Worm (Caenorhabditis elegans) whole organism, L4 larva: Measurements from ENCODE around the gene srbc-68.

Source experiments
- ceh-62 ChIP-seq: sonication (generic microtip); optimal IDR thresholded peaks from 2 replicates; lab custom pipeline; 2017; ENCODE audit warnings: missing biosample characterization, missing genetic modification characterization
- cey-2 ChIP-seq: sonication (generic microtip); optimal IDR thresholded peaks from 3 replicates; lab custom pipeline; 2017; ENCODE audit warnings: missing genetic modification characterization, mild to moderate bottlenecking, missing compliant biosample characterization, antibody characterized with exemption, borderline replicate concordance; ENCODE audit not compliant: insufficient read depth
- nhr-237 ChIP-seq: sonication (generic microtip); optimal IDR thresholded peaks from 2 replicates; lab custom pipeline; 2017; ENCODE audit warnings: missing biosample characterization, missing genetic modification characterization
- nhr-77 ChIP-seq: fragments of 150-350 bp; optimal IDR thresholded peaks from 2 replicates; lab custom pipeline; 2014; ENCODE audit warnings: missing biosample characterization, missing genetic modification characterization
- rbr-2 ChIP-seq: sonication (generic microtip); optimal IDR thresholded peaks from 2 replicates; lab custom pipeline; 2016; ENCODE audit warnings: missing genotype, missing genetic modification characterization, missing compliant biosample characterization
- snpc-1.2 ChIP-seq: fragments of 200-800 bp; sonication (Bioruptor generic); IDR thresholded peaks from 2 replicates; pipeline ENCODE4 v1.3.6; 2022; ENCODE audit warnings: missing genetic modification reagents, missing genetic modification characterization, missing compliant biosample characterization
- tra-1 ChIP-seq: fragments of 200-800 bp; sonication (Bioruptor generic); IDR thresholded peaks from 2 replicates; pipeline ENCODE4 v1.3.6; 2022; ENCODE audit warnings: missing genetic modification reagents, missing genetic modification characterization, missing compliant biosample characterization
- unc-62 ChIP-seq, 3 experiments: fragments of 150-350 bp in 1 of 3; sonication (generic microtip); optimal IDR thresholded peaks in 2 of 3; peaks in 1 of 3; 1 replicate in 1 of 3; 2 replicates in 2 of 3; lab custom pipeline; 2014 to 2017; ENCODE audit warnings: missing biosample characterization in 3 of 3, missing genetic modification characterization in 3 of 3, missing genetic modification reagents in 3 of 3, missing genotype in 1 of 3

DNA sequence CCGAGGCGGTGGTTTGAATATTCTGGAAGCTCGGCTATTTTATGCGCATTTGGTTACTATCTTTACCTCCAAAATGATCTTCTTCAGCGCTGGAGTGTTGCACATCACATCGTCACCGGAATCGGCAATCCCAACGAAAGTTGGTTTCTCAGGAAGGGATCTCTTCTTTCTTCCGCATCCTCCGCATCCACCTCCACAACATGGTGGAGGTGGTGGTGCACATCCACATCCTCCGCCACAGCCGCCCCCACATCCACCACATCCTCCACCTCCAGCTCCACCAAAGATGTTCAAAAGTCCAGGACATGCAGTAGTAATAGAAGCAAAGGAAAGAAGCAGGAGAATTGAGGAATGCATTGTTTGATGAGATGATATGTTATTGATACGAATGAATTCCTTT, 11.0 kb upstream of the srbc-68 start, which contains the start of gene grl-31:
- TF ChIP-seq unc-62 (GFP tag; optimal IDR thresholded peaks at IDR 0.05 in 1 of 2; lab: Kevin White, UChicago) (no peak), unc-62 (tag; optimal IDR thresholded peaks at IDR 0.05; lab: Kevin White, UChicago) (no peak), nhr-77 (tag; lab: Kevin White, UChicago) (no peak), nhr-237 (tag; lab: Kevin White, UChicago) (no peak), rbr-2 (tag; lab: Kevin White, UChicago) (no peak), cey-2 (tag; lab: Kevin White, UChicago) (no peak), ceh-62 (tag; lab: Kevin White, UChicago) (no peak), tra-1 (GFP tag; lab: Robert Waterston, UW) (no peak), snpc-1.2 (GFP tag; lab: Robert Waterston, UW) (no peak)
